Fruit fly (Drosophila melanogaster): ENCODE data around the gene CG3062.

CG3062 gene

dm6 chrX:4691226-4691625 lies 46.6 kb upstream of the CG3062 start (continued):
- TF ChIP-seq nau (GFP tag; optimal IDR thresholded peaks at IDR 0.05) (no peak), Trl (optimal IDR thresholded peaks at IDR 0.05) (no peak), Trl (GFP tag; optimal IDR thresholded peaks at IDR 0.05) (no peak), Eip74EF (GFP tag; optimal IDR thresholded peaks at IDR 0.05) (no peak), CG18011 (GFP tag; optimal IDR thresholded peaks at IDR 0.05) (no peak), CG1792 (GFP tag; optimal IDR thresholded peaks at IDR 0.05) (no peak), slp2 (GFP tag; optimal IDR thresholded peaks at IDR 0.05) (no peak), YL-1 (GFP tag; optimal IDR thresholded peaks at IDR 0.05) (no peak), sc (optimal IDR thresholded peaks at IDR 0.05) (no peak), sc (GFP tag; optimal IDR thresholded peaks at IDR 0.05) (no peak), CG10979 (tag; optimal IDR thresholded peaks at IDR 0.05) (peak; percentile 15), CG4360 (GFP tag; IDR thresholded peaks at IDR 0.05) (no peak), Opbp (GFP tag; IDR thresholded peaks at IDR 0.05; ENCODE audit: partially characterized antibody) (no peak), dati (GFP tag; IDR thresholded peaks at IDR 0.05) (no peak), prd (optimal IDR thresholded peaks at IDR 0.05) (no peak), prd (GFP tag; IDR thresholded peaks at IDR 0.05) (peak; percentile 43; the same call in 1 of the 3 replicates), Optix (GFP tag; IDR thresholded peaks at IDR 0.05) (no peak), CG8089 (GFP tag; optimal IDR thresholded peaks at IDR 0.05) (no peak), sqz (GFP tag; optimal IDR thresholded peaks at IDR 0.05) (no peak), fd3F (GFP tag; optimal IDR thresholded peaks at IDR 0.05) (no peak), NFAT (GFP tag; IDR thresholded peaks at IDR 0.05) (no peak), Hr51 (GFP tag; optimal IDR thresholded peaks at IDR 0.05) (peak in 1 of 2 experiments; percentile 37), CG6683 (GFP tag; optimal IDR thresholded peaks at IDR 0.05) (peak; percentile 32), ro (GFP tag; IDR thresholded peaks at IDR 0.05) (no peak), slou (GFP tag; optimal IDR thresholded peaks at IDR 0.05) (no peak), Drgx (GFP tag; IDR thresholded peaks at IDR 0.05) (0 out of 2 replicates have a peak, but pooled peaks have one; percentile 16), gcm (GFP tag; optimal IDR thresholded peaks at IDR 0.05) (no peak), CG8281 (tag; optimal IDR thresholded peaks at IDR 0.05) (no peak), Meics (GFP tag; optimal IDR thresholded peaks at IDR 0.05) (peak; percentile 55), aop (GFP tag; IDR thresholded peaks at IDR 0.05) (no peak), CG4707 (GFP tag; optimal IDR thresholded peaks at IDR 0.05) (no peak), CG32767 (GFP tag; IDR thresholded peaks at IDR 0.05) (no peak), CG3838 (GFP tag; optimal IDR thresholded peaks at IDR 0.05) (no peak), ato (GFP tag; IDR thresholded peaks at IDR 0.05; ENCODE audit: partially characterized antibody) (no peak), hkb (optimal IDR thresholded peaks at IDR 0.05) (no peak), hkb (GFP tag; IDR thresholded peaks at IDR 0.05) (no peak), pb (GFP tag; optimal IDR thresholded peaks at IDR 0.05) (no peak), CG8388 (GFP tag; optimal IDR thresholded peaks at IDR 0.05) (no peak), CG2199 (GFP tag; IDR thresholded peaks at IDR 0.05) (no peak), D (optimal IDR thresholded peaks at IDR 0.05) (no peak), D (GFP tag; optimal IDR thresholded peaks at IDR 0.05) (no peak), Elba2 (GFP tag; optimal IDR thresholded peaks at IDR 0.05) (no peak), CG7786 (GFP tag; optimal IDR thresholded peaks at IDR 0.05) (no peak), CG1603 (tag; optimal IDR thresholded peaks at IDR 0.05) (peak; percentile 33), CG13624 (GFP tag; optimal IDR thresholded peaks at IDR 0.05) (no peak), CG33557 (GFP tag; optimal IDR thresholded peaks at IDR 0.05) (no peak), grau (tag; optimal IDR thresholded peaks at IDR 0.05) (peak; percentile 43), CG6175 (GFP tag; IDR thresholded peaks at IDR 0.05) (no peak), Mrtf (GFP tag; IDR thresholded peaks at IDR 0.05) (no peak), Ptx1 (GFP tag; IDR thresholded peaks at IDR 0.05) (peak; percentile 44; the same call in 1 of the 2 replicates), corto (GFP tag; optimal IDR thresholded peaks at IDR 0.05) (no peak), CG17829 (tag; optimal IDR thresholded peaks at IDR 0.05) (peak; percentile 11), peb (GFP tag; IDR thresholded peaks at IDR 0.05) (no peak)

Measured in whole organism, embryonic.